Worm (Caenorhabditis elegans): ENCODE data around the gene mut-7.

The mut-7 gene

ce11 chrIII:9509764-9510370 is 32.3 kb downstream of the mut-7 start (continued):
- TF ChIP-seq madf-3 (GFP tag; IDR thresholded peaks at IDR 0.05), result 0 out of 2 replicates have a peak, but pooled peaks have one; percentile 29
- peak; percentile 65 for TF ChIP-seq chd-7 (tag; optimal IDR thresholded peaks at IDR 0.05)
- no peak for TF ChIP-seq Y79H2A.3 (GFP tag; conservative IDR thresholded peaks at IDR 0.05)
- TF ChIP-seq ets-4 (GFP tag; optimal IDR thresholded peaks at IDR 0.05), result no peak
- TF ChIP-seq let-607 (tag; optimal IDR thresholded peaks at IDR 0.05), result peak in 1 of 2 experiments; percentile 17
- TF ChIP-seq die-1 (tag; optimal IDR thresholded peaks at IDR 0.05), result no peak
- no peak for TF ChIP-seq B0261.1 (tag; optimal IDR thresholded peaks at IDR 0.05)
- no peak for TF ChIP-seq cebp-2 (GFP tag; IDR thresholded peaks at IDR 0.05)
- TF ChIP-seq unc-62 (GFP tag; optimal IDR thresholded peaks at IDR 0.05), result no peak
- no peak for TF ChIP-seq mxl-1 (tag; optimal IDR thresholded peaks at IDR 0.05)
- TF ChIP-seq attf-6 (GFP tag; IDR thresholded peaks at IDR 0.05), result no peak
- peak; percentile 70 for TF ChIP-seq Y53G8AR.9 (GFP tag; conservative IDR thresholded peaks at IDR 0.05)
- no peak for TF ChIP-seq pha-4 (tag; optimal IDR thresholded peaks at IDR 0.05)
- peak; percentile 23; the same call in 1 of the 2 replicates for TF ChIP-seq F33H1.4 (GFP tag; IDR thresholded peaks at IDR 0.05)
- no peak for TF ChIP-seq C17E4.6 (GFP tag; IDR thresholded peaks at IDR 0.05)
- no peak for TF ChIP-seq T26A5.8 (tag; optimal IDR thresholded peaks at IDR 0.05)
- TF ChIP-seq hlh-26 (GFP tag; conservative IDR thresholded peaks at IDR 0.05), result no peak
- TF ChIP-seq snpc-3.4 (tag; optimal IDR thresholded peaks at IDR 0.05), result no peak
- peak; percentile 65 for TF ChIP-seq nhr-27 (tag; optimal IDR thresholded peaks at IDR 0.05)
- TF ChIP-seq hrde-1 (tag; optimal IDR thresholded peaks at IDR 0.05; ENCODE audit: borderline replicate concordance), result peak; percentile 58
- TF ChIP-seq zfh-2 (GFP tag; conservative IDR thresholded peaks at IDR 0.05), result no peak
- peak; percentile 57; the same call in 1 of the 2 replicates for TF ChIP-seq hsf-1 (GFP tag; IDR thresholded peaks at IDR 0.05)
- TF ChIP-seq nhr-179 (tag; optimal IDR thresholded peaks at IDR 0.05), result peak; percentile 4
- TF ChIP-seq ama-1 (optimal IDR thresholded peaks at IDR 0.05), result peak; percentile 41
- TF ChIP-seq ama-1 (GFP tag; optimal IDR thresholded peaks at IDR 0.05), result peak in 1 of 2 experiments; percentile 21
- no peak for TF ChIP-seq snpc-4 (GFP tag; optimal IDR thresholded peaks at IDR 0.05)
- TF ChIP-seq snpc-4 (tag; optimal IDR thresholded peaks at IDR 0.05), result peak in 1 of 4 experiments; percentile 57
- no peak for TF ChIP-seq K11D2.4 (GFP tag; IDR thresholded peaks at IDR 0.05)
- no peak for TF ChIP-seq dpl-1 (GFP tag; optimal IDR thresholded peaks at IDR 0.05)
- no peak for TF ChIP-seq hmg-20 (GFP tag; IDR thresholded peaks at IDR 0.05)
- TF ChIP-seq tbp1 (GFP tag; optimal IDR thresholded peaks at IDR 0.05), result no peak
- peak; percentile 74 for TF ChIP-seq ceh-27 (GFP tag; optimal IDR thresholded peaks at IDR 0.05)
- peak; percentile 37 for TF ChIP-seq lin-40 (tag; optimal IDR thresholded peaks at IDR 0.05)
- TF ChIP-seq pbrm-1 (GFP tag; IDR thresholded peaks at IDR 0.05), result peak; percentile 60; the same call in 1 of the 2 replicates
- no peak for TF ChIP-seq nhr-80 (tag; optimal IDR thresholded peaks at IDR 0.05)
- no peak for TF ChIP-seq somi-1 (GFP tag; optimal IDR thresholded peaks at IDR 0.05)
- no peak for TF ChIP-seq lag-1 (GFP tag; IDR thresholded peaks at IDR 0.05)
- no peak for TF ChIP-seq rcor-1 (GFP tag; IDR thresholded peaks at IDR 0.05)
- no peak for TF ChIP-seq snpc-1.1 (tag; optimal IDR thresholded peaks at IDR 0.05; ENCODE audit: insufficient read depth)
- TF ChIP-seq F52B5.7 (tag; optimal IDR thresholded peaks at IDR 0.05), result peak; percentile 73
- no peak for TF ChIP-seq nhr-90 (tag; optimal IDR thresholded peaks at IDR 0.05)
- no peak for TF ChIP-seq sea-2 (GFP tag; IDR thresholded peaks at IDR 0.05)
- TF ChIP-seq lin-54 (GFP tag; optimal IDR thresholded peaks at IDR 0.05), result no peak
- peak in 1 of 3 experiments; percentile 51 for TF ChIP-seq lin-35 (GFP tag; optimal IDR thresholded peaks at IDR 0.05)
- TF ChIP-seq dpff-1 (tag; optimal IDR thresholded peaks at IDR 0.05), result no peak
- TF ChIP-seq T07F8.4 (tag; optimal IDR thresholded peaks at IDR 0.05), result no peak
- 0 out of 2 replicates have a peak, but pooled peaks have one; percentile 43 for TF ChIP-seq B0019.2 (GFP tag; conservative IDR thresholded peaks at IDR 0.05)
- no peak for TF ChIP-seq hlh-12 (tag; optimal IDR thresholded peaks at IDR 0.05)
